Fruit fly (Drosophila melanogaster) whole organism, embryonic: ENCODE data around the gene Cpr11B.

Experiments
- Blimp-1 ChIP-seq: fragments of 200-800 bp; sonication (Bioruptor generic); optimal IDR thresholded peaks from 3 replicates; lab custom pipeline; 2018; ENCODE audit warnings: missing biosample characterization, missing genetic modification characterization, mild to moderate bottlenecking, moderate library complexity, missing genetic modification reagents
- CG1024 ChIP-seq: fragments of 200-800 bp; sonication (Bioruptor generic); IDR thresholded peaks from 2 replicates; pipeline ENCODE4 v1.3.6; 2022; ENCODE audit warnings: missing biosample characterization, missing genetic modification characterization
- CG10462 ChIP-seq: fragments of 200-800 bp; sonication (Bioruptor generic); optimal IDR thresholded peaks from 2 replicates; lab custom pipeline; 2016; ENCODE audit warnings: missing biosample characterization, missing genetic modification characterization
- CG10654 ChIP-seq: fragments of 200-800 bp; sonication (Bioruptor generic); optimal IDR thresholded peaks from 2 replicates; lab custom pipeline; 2016; ENCODE audit warnings: missing biosample characterization, missing genetic modification characterization
- CG10959 ChIP-seq: fragments of 200-800 bp; sonication (Bioruptor generic); IDR thresholded peaks from 2 replicates; pipeline ENCODE4 v1.3.6; 2022; ENCODE audit warnings: missing biosample characterization, missing genetic modification characterization
- CG12104 ChIP-seq: fragments of 200-800 bp; sonication (Bioruptor generic); optimal IDR thresholded peaks from 3 replicates; lab custom pipeline; 2016; ENCODE audit warnings: missing biosample characterization, missing genetic modification characterization
- CG12236 ChIP-seq: fragments of 200-800 bp; sonication (Bioruptor generic); optimal IDR thresholded peaks from 2 replicates; lab custom pipeline; 2016; ENCODE audit warnings: missing biosample characterization, missing genetic modification characterization
- CG1233 ChIP-seq: fragments of 200-800 bp; sonication (Bioruptor generic); optimal IDR thresholded peaks from 4 replicates; lab custom pipeline; 2018; ENCODE audit warnings: missing biosample characterization, mild to moderate bottlenecking, missing genetic modification characterization
- CG14441 ChIP-seq: fragments of 200-800 bp; sonication (Bioruptor generic); IDR thresholded peaks from 2 replicates; pipeline ENCODE4 v1.3.6; 2022; ENCODE audit warnings: missing biosample characterization, missing genetic modification characterization
- CG17328 ChIP-seq: fragments of 200-800 bp; sonication (Bioruptor generic); IDR thresholded peaks from 2 replicates; pipeline ENCODE4 v1.3.6; 2022; ENCODE audit warnings: missing biosample characterization, missing genetic modification characterization
- CG17385 ChIP-seq: fragments of 200-800 bp; sonication (Bioruptor generic); optimal IDR thresholded peaks from 3 replicates; lab custom pipeline; 2018; ENCODE audit warnings: missing biosample characterization, mild to moderate bottlenecking, missing genetic modification characterization
- CG17568 ChIP-seq: fragments of 200-800 bp; sonication (Bioruptor generic); optimal IDR thresholded peaks from 2 replicates; lab custom pipeline; 2018; ENCODE audit warnings: missing biosample characterization, mild to moderate bottlenecking, missing genetic modification characterization, moderate library complexity
- CG18599 ChIP-seq: fragments of 200-800 bp; sonication (Bioruptor generic); optimal IDR thresholded peaks from 3 replicates; lab custom pipeline; 2017; ENCODE audit warnings: missing biosample characterization, missing genetic modification characterization, mild to moderate bottlenecking, moderate library complexity, missing genetic modification reagents
- CG2202 ChIP-seq: fragments of 200-800 bp; sonication (Bioruptor generic); optimal IDR thresholded peaks from 2 replicates; lab custom pipeline; 2018; ENCODE audit warnings: missing biosample characterization, mild to moderate bottlenecking, missing genetic modification characterization
- CG32532 ChIP-seq: fragments of 200-800 bp; sonication (Bioruptor generic); IDR thresholded peaks from 2 replicates; pipeline ENCODE4 v1.3.6; 2022; ENCODE audit warnings: missing biosample characterization, missing genetic modification characterization
- CG32772 ChIP-seq: fragments of 200-800 bp; sonication (Bioruptor generic); IDR thresholded peaks from 2 replicates; pipeline ENCODE4 v1.3.6; 2022; ENCODE audit warnings: missing biosample characterization, missing genetic modification characterization
- CG3838 ChIP-seq: fragments of 200-800 bp; sonication (Bioruptor generic); optimal IDR thresholded peaks from 3 replicates; lab custom pipeline; 2016; ENCODE audit warnings: missing biosample characterization, missing genetic modification characterization
- CG4707 ChIP-seq: fragments of 200-800 bp; sonication (Bioruptor generic); optimal IDR thresholded peaks from 2 replicates; lab custom pipeline; 2018; ENCODE audit warnings: missing biosample characterization, mild to moderate bottlenecking, missing genetic modification characterization, moderate library complexity
- CG4820 ChIP-seq: fragments of 200-800 bp; sonication (Bioruptor generic); optimal IDR thresholded peaks from 3 replicates; lab custom pipeline; 2016; ENCODE audit warnings: missing biosample characterization, missing genetic modification characterization
- CG6175 ChIP-seq: fragments of 200-800 bp; sonication (Bioruptor generic); IDR thresholded peaks from 3 replicates; pipeline ENCODE4 v1.3.6; 2022; ENCODE audit warnings: missing biosample characterization, missing genetic modification characterization
- CG7357 ChIP-seq: fragments of 200-800 bp; sonication (Bioruptor generic); IDR thresholded peaks from 3 replicates; pipeline ENCODE4 v1.3.6; 2022; ENCODE audit warnings: missing biosample characterization, missing genetic modification characterization
- CG8944 ChIP-seq: fragments of 200-800 bp; sonication (Bioruptor generic); optimal IDR thresholded peaks from 3 replicates; lab custom pipeline; 2016; ENCODE audit warnings: missing biosample characterization, missing genetic modification characterization
- D19A ChIP-seq: fragments of 200-800 bp; optimal IDR thresholded peaks from 3 replicates; lab custom pipeline; 2019; ENCODE audit warnings: missing biosample characterization, mild to moderate bottlenecking, missing genetic modification characterization, moderate library complexity
- Deaf1 ChIP-seq: fragments of 200-800 bp; optimal IDR thresholded peaks from 3 replicates; lab custom pipeline; 2019; ENCODE audit warnings: missing biosample characterization, mild to moderate bottlenecking, missing genetic modification characterization, moderate library complexity
- Ets65A ChIP-seq: fragments of 200-800 bp; sonication (Bioruptor generic); peaks from one replicate; lab custom pipeline; 2016; ENCODE audit warnings: missing biosample characterization, missing genetic modification characterization
- GATAe ChIP-seq: fragments of 200-800 bp; sonication (Bioruptor generic); conservative IDR thresholded peaks from 2 replicates; pipeline ENCODE4 v1.3.6; 2022; ENCODE audit warnings: missing biosample characterization, missing genetic modification characterization
- Gsc ChIP-seq: fragments of 200-800 bp; sonication (Bioruptor generic); IDR thresholded peaks from 2 replicates; pipeline ENCODE4 v1.3.6; 2022; ENCODE audit warnings: missing biosample characterization, missing genetic modification characterization
- H2.0 ChIP-seq: fragments of 200-800 bp; sonication (Bioruptor generic); IDR thresholded peaks from 2 replicates; pipeline ENCODE4 v1.3.6; 2022; ENCODE audit warnings: missing biosample characterization, missing genetic modification characterization
- HHEX ChIP-seq: fragments of 200-800 bp; sonication (Bioruptor generic); optimal IDR thresholded peaks from 3 replicates; lab custom pipeline; 2017; ENCODE audit warnings: missing biosample characterization, mild to moderate bottlenecking, missing genetic modification characterization, missing genetic modification reagents
- Lim3 ChIP-seq: fragments of 200-800 bp; sonication (Bioruptor generic); IDR thresholded peaks from 2 replicates; pipeline ENCODE4 v1.3.6; 2022; ENCODE audit warnings: missing biosample characterization, missing genetic modification characterization
- Mes4 ChIP-seq: fragments of 200-800 bp; sonication (Bioruptor generic); optimal IDR thresholded peaks from 2 replicates; lab custom pipeline; 2016; ENCODE audit warnings: missing biosample characterization, missing genetic modification characterization
- PHDP ChIP-seq: fragments of 200-800 bp; sonication (Bioruptor generic); optimal IDR thresholded peaks from 3 replicates; lab custom pipeline; 2018; ENCODE audit warnings: missing biosample characterization, mild to moderate bottlenecking, missing genetic modification characterization, moderate library complexity
- Rfx ChIP-seq: fragments of 200-800 bp; sonication (Bioruptor generic); IDR thresholded peaks from 2 replicates; pipeline ENCODE4 v1.3.6; 2022; ENCODE audit warnings: missing biosample characterization, missing genetic modification characterization
- ac ChIP-seq: fragments of 200-800 bp; sonication (Bioruptor generic); optimal IDR thresholded peaks from 3 replicates; lab custom pipeline; 2017; ENCODE audit warnings: missing biosample characterization, mild to moderate bottlenecking, missing genetic modification characterization
- bab2 ChIP-seq: fragments of 200-800 bp; sonication (Bioruptor generic); optimal IDR thresholded peaks from 2 replicates; lab custom pipeline; 2016; ENCODE audit warnings: missing biosample characterization, missing genetic modification characterization
- bbx ChIP-seq: fragments of 200-800 bp; sonication (Bioruptor generic); IDR thresholded peaks from 2 replicates; pipeline ENCODE4 v1.3.6; 2022; ENCODE audit warnings: missing biosample characterization, missing genetic modification characterization; ENCODE audit not compliant: partially characterized antibody
- bcd ChIP-seq: fragments of 200-800 bp; sonication (Bioruptor generic); optimal IDR thresholded peaks from 2 replicates; lab custom pipeline; 2017; ENCODE audit warnings: missing biosample characterization, mild to moderate bottlenecking, missing genetic modification characterization
- btn ChIP-seq: fragments of 200-800 bp; sonication (Bioruptor generic); optimal IDR thresholded peaks from 2 replicates; lab custom pipeline; 2016; ENCODE audit warnings: missing biosample characterization, missing genetic modification characterization
- ci ChIP-seq: fragments of 200-800 bp; sonication (Bioruptor generic); IDR thresholded peaks from 3 replicates; pipeline ENCODE4 v1.3.6; 2022; ENCODE audit warnings: missing biosample characterization, missing genetic modification characterization
- cwo ChIP-seq: fragments of 200-800 bp; sonication (Bioruptor generic); optimal IDR thresholded peaks from 3 replicates; lab custom pipeline; 2017; ENCODE audit warnings: missing biosample characterization, missing genetic modification characterization, mild to moderate bottlenecking, moderate library complexity, missing genetic modification reagents
- emc ChIP-seq: fragments of 200-800 bp; sonication (Bioruptor generic); optimal IDR thresholded peaks from 2 replicates; lab custom pipeline; 2016; ENCODE audit warnings: missing biosample characterization, missing genetic modification characterization
- jumu ChIP-seq: fragments of 200-800 bp; sonication (Bioruptor generic); optimal IDR thresholded peaks from 3 replicates; lab custom pipeline; 2016; ENCODE audit warnings: missing biosample characterization, missing genetic modification characterization
- knrl ChIP-seq: fragments of 200-800 bp; sonication (Bioruptor generic); IDR thresholded peaks from 3 replicates; pipeline ENCODE4 v1.3.6; 2022; ENCODE audit warnings: missing biosample characterization, missing genetic modification characterization; ENCODE audit not compliant: partially characterized antibody
- lmd ChIP-seq: fragments of 200-800 bp; sonication (Bioruptor generic); IDR thresholded peaks from 2 replicates; pipeline ENCODE4 v1.3.6; 2022; ENCODE audit warnings: missing biosample characterization, missing genetic modification characterization
- lov ChIP-seq, 2 experiments: fragments of 200-800 bp in 1 of 2; fragments of >200 bp in 1 of 2; sonication (Bioruptor generic) in 1 of 2; IDR thresholded peaks in 1 of 2; optimal IDR thresholded peaks in 1 of 2; 2 replicates in 1 of 2; 3 replicates in 1 of 2; pipeline versions ENCODE4 v1.3.6 to Lab custom; 2017 to 2022; ENCODE audit warnings: missing biosample characterization in 1 of 2, missing genetic modification characterization in 1 of 2
- sens ChIP-seq: fragments of 200-800 bp; sonication (Bioruptor generic); peaks from one replicate; lab custom pipeline; 2016; ENCODE audit warnings: missing biosample characterization, missing genetic modification characterization
- stc ChIP-seq: fragments of 200-800 bp; sonication (Bioruptor generic); IDR thresholded peaks from 2 replicates; pipeline ENCODE4 v1.3.6; 2022; ENCODE audit warnings: missing biosample characterization, missing genetic modification characterization
- tll ChIP-seq, 2 experiments: fragments of 200-800 bp in 1 of 2; fragments of >200 bp in 1 of 2; sonication (Bioruptor generic) in 1 of 2; optimal IDR thresholded peaks; 2 replicates each; lab custom pipeline; 2017 to 2019; ENCODE audit warnings: missing biosample characterization in 2 of 2, missing genetic modification characterization in 2 of 2, mild to moderate bottlenecking in 1 of 2, moderate library complexity in 1 of 2
- trh ChIP-seq: fragments of 200-800 bp; sonication (Bioruptor generic); optimal IDR thresholded peaks from 2 replicates; lab custom pipeline; 2016; ENCODE audit warnings: missing biosample characterization, missing genetic modification characterization
- yki ChIP-seq: fragments of >200 bp; optimal IDR thresholded peaks from 3 replicates; lab custom pipeline; 2018

Gene Cpr11B

dm6 chrX:12575292-12575826, 22.4 kb downstream of the Cpr11B start (continued):
- TF ChIP-seq jumu (GFP tag; lab: Kevin White, UChicago) (no peak), Ets65A (GFP tag; lab: Kevin White, UChicago) (peak; percentile 84), ci (GFP tag; lab: Robert Waterston, UW) (no peak), sens (GFP tag; lab: Kevin White, UChicago) (peak; percentile 28), lmd (GFP tag; lab: Robert Waterston, UW) (peak; percentile 18; the same call in 1 of the 2 replicates), cwo (GFP tag; lab: Kevin White, UChicago) (no peak), ac (GFP tag; lab: Kevin White, UChicago) (no peak), bab2 (GFP tag; lab: Kevin White, UChicago) (no peak), CG7357 (GFP tag; lab: Robert Waterston, UW) (no peak), CG4707 (GFP tag; lab: Kevin White, UChicago) (peak; percentile 55), H2.0 (no peak), CG10462 (GFP tag; lab: Kevin White, UChicago) (no peak), CG17385 (GFP tag; lab: Kevin White, UChicago) (no peak), bcd (GFP tag; lab: Kevin White, UChicago) (no peak), CG2202 (no peak), CG4820 (no peak), Gsc (GFP tag; lab: Robert Waterston, UW) (no peak), trh (GFP tag; lab: Kevin White, UChicago) (no peak), CG10959 (GFP tag; lab: Robert Waterston, UW) (no peak), HHEX (GFP tag; lab: Kevin White, UChicago) (no peak), emc (GFP tag; lab: Kevin White, UChicago) (no peak), Mes4 (GFP tag; lab: Kevin White, UChicago) (no peak), CG32532 (GFP tag; lab: Robert Waterston, UW) (0 out of 2 replicates have a peak, but pooled peaks have one; percentile 6), CG18599 (GFP tag; lab: Kevin White, UChicago) (no peak), stc (GFP tag; lab: Robert Waterston, UW) (no peak), CG6175 (GFP tag; lab: Robert Waterston, UW) (no peak), CG12236 (GFP tag; lab: Kevin White, UChicago) (no peak), Blimp-1 (GFP tag; lab: Kevin White, UChicago) (no peak)

dm6 chrX:12575827-12576408, 23.0 kb downstream of the Cpr11B start:
- TF ChIP-seq Lim3 (GFP tag; lab: Robert Waterston, UW), result no peak
- no peak for TF ChIP-seq tll (GFP tag; optimal IDR thresholded peaks at IDR 0.05; lab: Kevin White, UChicago)
- peak; percentile 38; the same call in 1 of the 2 replicates for TF ChIP-seq CG32772 (GFP tag; lab: Robert Waterston, UW)
- TF ChIP-seq CG17328 (GFP tag; lab: Robert Waterston, UW), result peak; percentile 61
- TF ChIP-seq Deaf1 (tag; lab: Kevin White, UChicago), result no peak
- peak; percentile 79 for TF ChIP-seq D19A (tag; lab: Kevin White, UChicago)
- TF ChIP-seq PHDP (tag; lab: Kevin White, UChicago), result peak; percentile 66
- peak; percentile 12 for TF ChIP-seq CG17568 (GFP tag; lab: Kevin White, UChicago)
- TF ChIP-seq lmd (GFP tag; lab: Robert Waterston, UW), result peak; percentile 52; the same call in 1 of the 2 replicates
- TF ChIP-seq Rfx, result no peak
- peak; percentile 15 for TF ChIP-seq CG3838 (GFP tag; lab: Kevin White, UChicago)
- no peak for TF ChIP-seq btn (GFP tag; lab: Kevin White, UChicago)
- peak; percentile 2 for TF ChIP-seq CG12104
- TF ChIP-seq bbx (GFP tag; lab: Robert Waterston, UW), result no peak
- TF ChIP-seq sens (GFP tag; lab: Kevin White, UChicago), result peak; percentile 95
- TF ChIP-seq CG10654 (GFP tag; lab: Kevin White, UChicago), result peak; percentile 38
- no peak for TF ChIP-seq yki (lab: Kevin White, UChicago)
- no peak for TF ChIP-seq lov (optimal IDR thresholded peaks at IDR 0.05; lab: Kevin White, UChicago)
- 0 out of 3 replicates have a peak, but pooled peaks have one; percentile 45 for TF ChIP-seq lov (GFP tag; IDR thresholded peaks at IDR 0.05; lab: Robert Waterston, UW)
- TF ChIP-seq CG1233 (GFP tag; lab: Kevin White, UChicago), result peak; percentile 60
- peak; percentile 9 for TF ChIP-seq CG8944 (GFP tag; lab: Kevin White, UChicago)
- TF ChIP-seq knrl, result no peak
- no peak for TF ChIP-seq CG1024 (GFP tag; lab: Robert Waterston, UW)
- no peak for TF ChIP-seq GATAe (GFP tag; lab: Robert Waterston, UW)
- 0 out of 2 replicates have a peak, but pooled peaks have one; percentile 6 for TF ChIP-seq CG14441 (GFP tag; lab: Robert Waterston, UW)
